Fruit fly (Drosophila melanogaster): Measurements from ENCODE around the gene Ets21C.

The Ets21C gene

dm6 chr2L:552432-552929 lies at the start of gene Ets21C:
Ets21C (minus strand) TSS chr2L:552923.
- TF ChIP-seq noc (tag; optimal IDR thresholded peaks at IDR 0.05) = no peak

- no peak for TF ChIP-seq noc (tag; optimal IDR thresholded peaks at IDR 0.05)
Observed at dm6 chr2L:602439-602879, 49.7 kb upstream of the Ets21C start, which contains the start of gene CG13689. CG13689 (plus strand) TSS chr2L:602813.

- TF ChIP-seq noc (tag; optimal IDR thresholded peaks at IDR 0.05) = no peak
Observed at dm6 chr2L:601848-602247, 49.1 kb upstream of the Ets21C start.

dm6 chr2L:597771-598170 lies 45.0 kb upstream of the Ets21C start:
- no peak for TF ChIP-seq noc (tag; optimal IDR thresholded peaks at IDR 0.05)

DNA sequence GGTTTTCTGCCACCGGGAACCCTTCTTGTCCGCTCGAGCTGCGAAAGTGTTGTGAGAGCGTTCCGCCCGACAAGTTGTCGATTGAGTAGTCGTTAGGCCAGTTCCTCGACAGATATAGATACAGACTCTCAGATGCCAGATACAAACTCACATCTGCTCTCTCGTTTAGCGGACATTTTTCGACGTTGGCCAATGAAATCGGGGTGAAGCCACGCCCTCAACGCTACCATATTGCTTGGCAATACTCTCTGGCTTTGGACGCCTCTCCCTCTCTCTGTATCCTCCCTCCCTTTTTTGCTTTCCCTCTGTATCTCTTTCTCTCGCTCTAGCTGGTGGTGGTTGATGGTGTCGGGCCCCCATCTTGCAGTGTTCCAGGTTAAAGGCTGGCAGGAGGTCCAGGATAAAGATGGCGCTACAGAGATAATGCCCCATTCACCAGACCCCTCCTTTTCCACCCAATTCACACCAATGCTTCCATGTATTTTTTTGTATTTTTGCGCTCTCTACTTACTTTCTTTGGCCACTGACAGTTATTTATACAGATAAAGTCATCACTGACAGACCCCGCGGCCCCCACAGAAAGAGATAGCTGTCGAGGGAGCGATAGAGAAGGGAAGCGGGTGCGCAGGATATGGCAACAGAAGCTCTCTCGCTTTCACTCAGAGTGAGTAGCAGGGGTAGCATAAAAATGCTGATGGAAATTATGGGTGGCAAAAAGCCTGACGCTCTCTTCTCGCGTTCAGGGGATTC lies 42.1 kb upstream of the Ets21C start, which contains the start of gene Gsc:
TSS of gene Gsc (minus strand) at position 51 of the 750 bp plus-strand sequence.
- no peak for TF ChIP-seq noc (tag; optimal IDR thresholded peaks at IDR 0.05)

DNA sequence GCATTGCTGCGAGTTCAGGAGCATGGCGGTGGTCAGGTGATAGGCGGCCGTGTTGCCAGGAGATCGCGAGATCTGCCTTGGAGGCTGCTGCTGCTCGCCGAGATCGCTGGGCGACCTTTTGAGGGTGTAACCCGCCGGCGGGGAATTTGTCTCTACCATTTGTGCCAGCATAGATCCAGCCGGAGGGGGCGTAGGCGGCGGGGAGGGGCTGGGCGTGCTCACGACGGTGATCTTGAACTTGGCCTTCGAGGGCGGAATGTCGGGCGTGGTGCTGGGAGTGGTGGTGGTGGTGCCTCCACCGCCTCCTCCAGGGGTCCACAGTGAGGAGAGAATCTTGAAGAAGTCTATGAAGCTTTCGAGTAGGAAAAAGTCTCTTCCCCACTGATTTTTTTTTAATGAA lies 41.3 kb upstream of the Ets21C start:
- TF ChIP-seq noc (tag; optimal IDR thresholded peaks at IDR 0.05) = no peak

DNA sequence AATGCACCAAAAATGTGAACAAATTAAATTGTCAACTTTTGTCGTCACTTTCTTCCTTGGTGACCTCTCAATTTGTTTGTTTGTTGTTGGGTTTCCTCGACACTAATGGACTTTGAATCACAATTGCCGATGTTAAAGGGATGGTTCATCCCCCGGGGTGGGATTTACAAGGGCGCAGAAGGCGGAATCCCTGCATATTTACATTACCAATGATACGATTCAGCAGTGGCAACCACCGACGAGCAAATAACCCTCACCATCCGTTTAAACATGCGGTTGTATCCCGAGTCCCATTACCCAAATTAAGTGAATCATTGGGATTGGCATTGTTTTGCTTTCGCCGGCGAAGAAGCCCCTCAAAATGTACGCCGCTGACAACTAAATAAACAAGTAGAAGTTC lies 38.8 kb upstream of the Ets21C start:
- no peak for TF ChIP-seq noc (tag; optimal IDR thresholded peaks at IDR 0.05)

- TF ChIP-seq noc (tag; optimal IDR thresholded peaks at IDR 0.05) = no peak
Observed at dm6 chr2L:585268-585667, 32.5 kb upstream of the Ets21C start.

- TF ChIP-seq noc (tag; optimal IDR thresholded peaks at IDR 0.05) = no peak
Observed at dm6 chr2L:577186-577585, 24.5 kb upstream of the Ets21C start, which contains the start of gene Pph13. Pph13 (plus strand) TSS chr2L:577486.

DNA sequence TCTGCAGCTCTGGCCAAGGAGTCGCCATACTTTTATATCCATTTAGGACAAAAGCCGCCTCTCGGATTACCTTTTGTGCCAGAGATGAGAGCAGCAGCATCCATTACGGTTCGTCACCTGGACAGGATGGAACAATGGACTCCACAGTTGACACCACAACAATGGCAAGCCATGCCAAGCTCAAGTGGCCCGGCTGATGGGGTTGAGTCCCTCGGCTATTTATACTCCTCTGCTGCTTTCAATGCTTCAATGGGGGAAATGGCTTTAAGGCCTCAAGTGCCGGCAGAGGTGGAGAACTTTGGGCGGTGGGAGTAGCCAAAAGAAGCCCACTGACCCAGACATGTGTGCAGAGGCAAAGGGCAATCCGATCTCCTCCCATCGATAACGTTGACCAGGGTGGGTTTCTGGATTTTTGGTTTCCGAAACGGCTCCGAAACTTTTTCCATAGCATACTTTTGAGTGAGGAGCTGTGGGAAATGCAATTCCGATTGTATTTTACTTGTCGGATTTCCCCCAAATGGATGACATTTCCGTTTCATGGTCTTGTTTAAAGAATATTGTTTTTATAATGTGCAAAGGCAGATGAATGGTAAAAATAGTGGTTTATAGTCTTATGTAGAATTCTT lies 23.9 kb upstream of the Ets21C start, which contains the start of gene Ptth:
TSS of gene Ptth (minus strand) at position 338 of the 626 bp plus-strand sequence.
- no peak for TF ChIP-seq noc (tag; optimal IDR thresholded peaks at IDR 0.05)

- TF ChIP-seq noc (tag; optimal IDR thresholded peaks at IDR 0.05) = peak; percentile 84
Observed at dm6 chr2L:574226-574625, 21.5 kb upstream of the Ets21C start, which contains the start of the genes Ipk2 and cold. Ipk2 (minus strand) TSS chr2L:574264. cold (plus strand) TSS chr2L:574291.

dm6 chr2L:568030-568429 lies 15.3 kb upstream of the Ets21C start, which contains the start of the genes Nle and Sf3b1:
Nle (minus strand) TSS chr2L:568121.
Sf3b1 (plus strand) TSS chr2L:568340.
- TF ChIP-seq noc (tag; optimal IDR thresholded peaks at IDR 0.05) = no peak

DNA sequence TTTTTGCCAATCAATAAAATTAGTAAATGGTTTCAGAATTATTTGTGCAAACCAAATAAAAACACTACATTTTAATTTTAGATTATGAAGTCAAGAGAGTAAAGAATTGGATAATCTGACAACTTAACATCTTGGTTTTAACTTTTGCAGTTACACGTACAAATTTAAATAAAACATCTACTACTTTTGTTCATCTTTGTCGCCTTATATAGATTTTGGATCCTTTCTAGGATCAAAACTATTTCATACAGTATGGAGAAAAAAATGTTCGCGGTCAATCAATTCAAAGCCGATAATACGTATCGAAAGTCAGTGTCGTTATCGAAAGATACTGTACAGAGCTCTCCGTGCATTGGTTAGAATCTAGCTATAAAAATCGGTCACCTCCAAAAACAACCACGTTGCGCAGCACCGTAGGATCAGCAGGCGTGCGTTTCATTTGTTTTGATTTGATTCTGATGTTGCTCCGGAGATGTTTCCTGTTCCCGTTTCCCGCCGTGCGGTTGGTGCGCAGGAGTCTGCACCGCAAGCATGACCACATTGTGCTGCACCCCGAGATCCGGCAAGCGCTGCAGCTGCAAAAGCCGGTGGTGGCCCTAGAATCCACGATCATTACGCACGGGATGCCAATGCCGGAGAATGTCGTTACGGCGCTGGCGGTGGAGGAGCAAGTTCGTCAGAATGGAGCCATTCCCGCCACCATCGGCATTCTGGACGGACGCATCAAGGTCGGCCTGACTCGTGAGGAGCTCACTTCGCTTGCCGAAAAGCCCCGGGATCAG lies 11.2 kb upstream of the Ets21C start, which contains the start of the genes uncNacbeta and CG2794:
TSS of gene uncNacbeta (minus strand) at position 51 of the 782 bp plus-strand sequence.
TSS of gene CG2794 (plus strand) at position 395 of the 782 bp plus-strand sequence.
- TF ChIP-seq noc (tag; optimal IDR thresholded peaks at IDR 0.05) = no peak

DNA sequence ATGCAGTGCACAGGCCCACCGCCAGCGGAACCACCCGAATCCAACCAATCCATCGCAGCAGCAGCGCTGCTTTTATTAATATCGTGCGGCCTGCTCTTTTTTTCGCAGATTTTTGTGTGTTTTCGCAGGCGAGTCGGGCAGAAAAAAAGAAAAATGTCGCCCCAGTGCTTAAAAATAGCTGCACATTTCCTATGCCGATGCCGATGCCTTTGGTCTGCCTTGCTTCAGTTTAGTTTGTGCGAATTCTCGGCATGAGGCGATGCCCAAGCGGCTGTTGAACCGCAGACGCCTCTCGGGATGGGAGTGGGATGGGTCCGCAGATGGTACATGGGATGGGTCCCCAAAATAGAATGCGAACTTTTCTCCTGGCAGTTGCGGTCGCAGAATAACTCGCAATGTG lies 10.6 kb upstream of the Ets21C start:
- TF ChIP-seq noc (tag; optimal IDR thresholded peaks at IDR 0.05) = no peak

DNA sequence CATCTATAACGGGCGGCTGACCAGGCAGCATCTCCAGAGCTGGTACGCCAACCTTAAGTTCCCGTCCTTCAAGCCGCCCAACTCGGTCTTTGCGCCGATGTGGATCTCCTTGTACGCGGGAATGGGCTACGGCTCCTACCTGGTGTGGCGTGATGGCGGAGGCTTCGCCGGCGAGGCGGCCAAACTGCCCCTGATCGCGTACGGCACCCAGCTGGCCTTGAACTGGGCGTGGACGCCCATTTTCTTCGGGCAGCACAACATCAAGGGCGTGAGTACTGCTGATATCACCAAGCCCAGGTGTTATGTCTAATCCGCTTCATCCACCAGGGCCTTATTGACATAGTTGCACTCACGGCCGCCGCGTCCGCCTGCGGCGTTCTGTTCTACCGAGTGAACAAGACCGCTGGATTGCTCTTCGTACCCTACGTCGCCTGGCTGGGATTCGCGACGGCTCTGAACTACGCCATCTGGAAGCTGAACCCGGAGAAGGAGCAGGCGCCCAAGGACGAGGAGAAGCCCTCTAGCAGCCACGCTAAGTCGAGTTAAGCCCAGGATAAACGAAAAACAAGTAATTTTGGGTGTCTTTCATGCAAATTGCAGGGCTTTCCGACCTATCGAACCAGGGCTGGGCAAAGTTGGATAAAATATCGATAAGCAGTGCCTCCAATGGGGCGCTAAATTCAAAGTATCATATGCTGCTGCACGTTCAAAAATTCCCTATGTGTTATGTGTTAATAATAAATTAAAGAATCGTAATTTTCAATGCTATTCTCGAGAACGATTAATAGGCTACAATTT lies 7.2 kb upstream of the Ets21C start, which contains the start of gene rempA:
TSS of gene rempA (minus strand) at position 541 of the 798 bp plus-strand sequence.
- TF ChIP-seq noc (tag; optimal IDR thresholded peaks at IDR 0.05) = no peak

Data from whole organism, larva.